Worm (Caenorhabditis elegans) whole organism, L3 larva: Measurements from ENCODE around the gene C01C4.3.

Source experiments
- R02D3.7 ChIP-seq: fragments of 150-350 bp; optimal IDR thresholded peaks from 2 replicates; lab custom pipeline; 2014; ENCODE audit warnings: missing biosample characterization, missing genetic modification characterization
- ZK546.5 ChIP-seq: sonication (generic microtip); optimal IDR thresholded peaks from 2 replicates; lab custom pipeline; 2017; ENCODE audit warnings: missing biosample characterization, missing genetic modification characterization
- aly-2 ChIP-seq: fragments of 150-350 bp; optimal IDR thresholded peaks from 2 replicates; lab custom pipeline; 2014; ENCODE audit warnings: missing biosample characterization, missing genetic modification characterization
- ama-1 ChIP-seq: fragments of 150-350 bp; optimal IDR thresholded peaks from 2 replicates; lab custom pipeline; 2018
- ceh-9 ChIP-seq: sonication (generic microtip); optimal IDR thresholded peaks from 2 replicates; lab custom pipeline; 2018; ENCODE audit warnings: missing biosample characterization, missing genetic modification characterization
- egl-5 ChIP-seq: fragments of 150-350 bp; optimal IDR thresholded peaks from 2 replicates; lab custom pipeline; 2017; ENCODE audit warnings: missing biosample characterization, missing genetic modification reagents, missing genetic modification characterization, inconsistent platforms
- elt-3 ChIP-seq, 3 experiments: fragments of 150-350 bp in 1 of 3; sonication (generic microtip) in 2 of 3; optimal IDR thresholded peaks; 2 replicates in 2 of 3; 4 replicates in 1 of 3; lab custom pipeline; 2014 to 2017; ENCODE audit warnings: missing biosample characterization in 3 of 3, missing genetic modification characterization in 3 of 3
- fos-1 ChIP-seq: fragments of 150-350 bp; optimal IDR thresholded peaks from 2 replicates; lab custom pipeline; 2014; ENCODE audit warnings: missing biosample characterization, missing genetic modification characterization
- hmg-11 ChIP-seq: sonication (generic microtip); optimal IDR thresholded peaks from 2 replicates; lab custom pipeline; 2016; ENCODE audit warnings: missing genetic modification characterization, missing compliant biosample characterization
- lin-39 ChIP-seq: fragments of 150-350 bp; optimal IDR thresholded peaks from 2 replicates; lab custom pipeline; 2018; ENCODE audit warnings: missing biosample characterization, missing genetic modification reagents, missing genetic modification characterization
- mdl-1 ChIP-seq: fragments of 150-350 bp; optimal IDR thresholded peaks from 2 replicates; lab custom pipeline; 2014; ENCODE audit warnings: missing biosample characterization, missing genetic modification characterization
- mml-1 ChIP-seq: fragments of 150-350 bp; sonication (generic microtip); optimal IDR thresholded peaks from 3 replicates; lab custom pipeline; 2014; ENCODE audit warnings: missing biosample characterization, missing genetic modification characterization
- nhr-11 ChIP-seq: fragments of 150-350 bp; optimal IDR thresholded peaks from 2 replicates; lab custom pipeline; 2014; ENCODE audit warnings: missing biosample characterization, missing genetic modification characterization
- nhr-12 ChIP-seq: fragments of 150-350 bp; optimal IDR thresholded peaks from 2 replicates; lab custom pipeline; 2014; ENCODE audit warnings: missing biosample characterization, missing genetic modification characterization
- skn-1 ChIP-seq: fragments of 150-350 bp; optimal IDR thresholded peaks from 2 replicates; lab custom pipeline; 2014; ENCODE audit warnings: missing biosample characterization, missing genetic modification characterization
- unc-62 ChIP-seq: fragments of 150-350 bp; sonication (generic microtip); optimal IDR thresholded peaks from 4 replicates; lab custom pipeline; 2014; ENCODE audit warnings: missing biosample characterization, missing genetic modification reagents, missing genetic modification characterization
- ztf-11 ChIP-seq: fragments of 150-350 bp; optimal IDR thresholded peaks from 2 replicates; lab custom pipeline; 2014; ENCODE audit warnings: missing biosample characterization, missing genetic modification characterization

The C01C4.3 gene

ce11 chrX:3759820-3760219 lies 63.1 kb downstream of the C01C4.3 start:
- no peak for TF ChIP-seq unc-62 (GFP tag; lab: Kevin White, UChicago)
- TF ChIP-seq ceh-9 (tag; lab: Kevin White, UChicago) = no peak
- TF ChIP-seq egl-5 = no peak
- no peak for TF ChIP-seq aly-2 (tag; lab: Kevin White, UChicago)
- no peak for TF ChIP-seq ztf-11 (tag; lab: Kevin White, UChicago)
- no peak for TF ChIP-seq elt-3 (tag; optimal IDR thresholded peaks at IDR 0.05; lab: Kevin White, UChicago)
- TF ChIP-seq hmg-11 (tag; lab: Kevin White, UChicago) = no peak
- TF ChIP-seq nhr-11 (tag; lab: Kevin White, UChicago) = no peak
- no peak for TF ChIP-seq lin-39 (tag; lab: Kevin White, UChicago)
- no peak for TF ChIP-seq ZK546.5 (tag; lab: Kevin White, UChicago)
- no peak for TF ChIP-seq mdl-1
- no peak for TF ChIP-seq R02D3.7
- TF ChIP-seq ama-1 (lab: Kevin White, UChicago) = no peak
- no peak for TF ChIP-seq fos-1 (tag; lab: Kevin White, UChicago)
- no peak for TF ChIP-seq skn-1 (tag; lab: Kevin White, UChicago)
- TF ChIP-seq, all 47 proteins: peak for 0

- no peak for TF ChIP-seq unc-62 (GFP tag; lab: Kevin White, UChicago)
- no peak for TF ChIP-seq mml-1 (tag; lab: Kevin White, UChicago)
- no peak for TF ChIP-seq skn-1 (tag; lab: Kevin White, UChicago)
- no peak for TF ChIP-seq nhr-12 (tag; lab: Kevin White, UChicago)
- no peak for TF ChIP-seq R02D3.7
Measured at ce11 chrX:3762410-3762809, 65.7 kb downstream of the C01C4.3 start, which contains the start of gene T14G12.11. Gene T14G12.11 (minus strand): TSS chrX:3762547.
